Fruit fly (Drosophila melanogaster): ENCODE results near the gene primo-1.
A peak's percentile ranks its signal among the peaks of the same experiment; 100 is the strongest.

Gene primo-1

DNA sequence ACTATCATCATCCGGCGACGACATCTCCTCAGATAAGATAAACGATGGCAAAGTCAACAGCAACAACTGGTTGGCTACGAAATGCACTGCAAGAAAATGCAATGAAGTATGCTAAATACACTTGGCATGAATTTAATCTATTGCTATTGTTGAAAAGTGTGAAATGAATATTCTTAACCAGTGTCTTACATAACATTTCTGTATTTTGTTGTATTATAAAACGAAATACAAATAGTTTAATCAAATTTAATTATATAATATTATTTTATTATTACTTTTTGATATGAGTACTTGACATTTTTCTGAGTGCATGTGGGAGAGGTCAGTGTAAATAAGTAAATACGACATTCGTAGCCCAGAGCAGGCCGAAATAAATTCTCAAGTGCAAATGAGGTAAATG, 1.9 kb upstream of the primo-1 start (continued):
- TF ChIP-seq CG1602 (GFP tag; optimal IDR thresholded peaks at IDR 0.05): peak; percentile 27
- TF ChIP-seq Ptx1 (GFP tag; IDR thresholded peaks at IDR 0.05): peak; percentile 57
- no peak for TF ChIP-seq al (GFP tag; IDR thresholded peaks at IDR 0.05)
- peak; percentile 45 for TF ChIP-seq Med (GFP tag)
- TF ChIP-seq lilli (GFP tag; optimal IDR thresholded peaks at IDR 0.05): no peak
- no peak for TF ChIP-seq CG14965 (GFP tag; optimal IDR thresholded peaks at IDR 0.05; ENCODE audit: borderline replicate concordance)
- peak; percentile 49 for TF ChIP-seq Ssrp (tag; optimal IDR thresholded peaks at IDR 0.05)
- peak; percentile 48 for TF ChIP-seq CG10267 (tag; optimal IDR thresholded peaks at IDR 0.05)
- no peak for TF ChIP-seq sna (GFP tag; IDR thresholded peaks at IDR 0.05; ENCODE audit: partially characterized antibody)
- no peak for TF ChIP-seq h (optimal IDR thresholded peaks at IDR 0.05)
- no peak for TF ChIP-seq CG11247 (GFP tag; IDR thresholded peaks at IDR 0.05)
- TF ChIP-seq CG8924 (tag; optimal IDR thresholded peaks at IDR 0.05): peak; percentile 42
- no peak for TF ChIP-seq CG6175 (GFP tag; IDR thresholded peaks at IDR 0.05)
- TF ChIP-seq mam (GFP tag; optimal IDR thresholded peaks at IDR 0.05): no peak
- TF ChIP-seq Neu2 (GFP tag; optimal IDR thresholded peaks at IDR 0.05; ENCODE audit: borderline replicate concordance): no peak
- TF ChIP-seq CG13287 (GFP tag; IDR thresholded peaks at IDR 0.05; ENCODE audit: partially characterized antibody): no peak
- TF ChIP-seq CG4360 (GFP tag; IDR thresholded peaks at IDR 0.05): no peak
- TF ChIP-seq bowl (GFP tag; IDR thresholded peaks at IDR 0.05): no peak
- TF ChIP-seq CG17361 (GFP tag; IDR thresholded peaks at IDR 0.05): peak; percentile 50; the same call in 2 of the 3 replicates
- no peak for TF ChIP-seq Taf1 (GFP tag; IDR thresholded peaks at IDR 0.05)
- peak; percentile 30 for TF ChIP-seq Fer1 (GFP tag; optimal IDR thresholded peaks at IDR 0.05)
- TF ChIP-seq CG12155 (GFP tag; optimal IDR thresholded peaks at IDR 0.05): no peak
- TF ChIP-seq CG32772 (GFP tag; IDR thresholded peaks at IDR 0.05): no peak
- no peak for TF ChIP-seq MESR4 (GFP tag; optimal IDR thresholded peaks at IDR 0.05)
- TF ChIP-seq inv (GFP tag; IDR thresholded peaks at IDR 0.05; ENCODE audit: partially characterized antibody): no peak
- peak; percentile 48 for TF ChIP-seq ATbp (GFP tag; optimal IDR thresholded peaks at IDR 0.05)
- TF ChIP-seq Nf-YC (tag; optimal IDR thresholded peaks at IDR 0.05): peak; percentile 19
- no peak for TF ChIP-seq Optix (GFP tag; IDR thresholded peaks at IDR 0.05)
- TF ChIP-seq en (GFP tag; optimal IDR thresholded peaks at IDR 0.05): no peak
- peak; percentile 56 for TF ChIP-seq CG15601 (tag; optimal IDR thresholded peaks at IDR 0.05)
- TF ChIP-seq Aef1 (GFP tag; IDR thresholded peaks at IDR 0.05): no peak
- TF ChIP-seq Bgb (GFP tag; IDR thresholded peaks at IDR 0.05; ENCODE audit: partially characterized antibody): no peak
- no peak for TF ChIP-seq sd (tag; optimal IDR thresholded peaks at IDR 0.05)
- peak; percentile 43 for TF ChIP-seq Fer3 (tag; optimal IDR thresholded peaks at IDR 0.05)
- no peak for TF ChIP-seq yki (optimal IDR thresholded peaks at IDR 0.05)
- peak; percentile 67 for TF ChIP-seq CG18262 (tag; optimal IDR thresholded peaks at IDR 0.05)
- TF ChIP-seq da (GFP tag; optimal IDR thresholded peaks at IDR 0.05): no peak
- 0 out of 2 replicates have a peak, but pooled peaks have one; percentile 14 for TF ChIP-seq CG17328 (GFP tag; IDR thresholded peaks at IDR 0.05)
- TF ChIP-seq PHDP (tag; optimal IDR thresholded peaks at IDR 0.05): peak; percentile 45
- no peak for TF ChIP-seq vfl (GFP tag; optimal IDR thresholded peaks at IDR 0.05)
- peak; percentile 6; the same call in 1 of the 2 replicates for TF ChIP-seq CG9215 (GFP tag; IDR thresholded peaks at IDR 0.05)
- peak; percentile 8 for TF ChIP-seq CG12659 (GFP tag; optimal IDR thresholded peaks at IDR 0.05)
- no peak for TF ChIP-seq Hey (tag; optimal IDR thresholded peaks at IDR 0.05)
- no peak for TF ChIP-seq pzg (GFP tag; optimal IDR thresholded peaks at IDR 0.05)
- no peak for TF ChIP-seq zfh1 (GFP tag; IDR thresholded peaks at IDR 0.05)
- TF ChIP-seq cad (GFP tag; optimal IDR thresholded peaks at IDR 0.05): no peak
- TF ChIP-seq CG13296 (GFP tag; optimal IDR thresholded peaks at IDR 0.05): peak; percentile 7
- peak; percentile 58 for TF ChIP-seq gsb-n (tag; optimal IDR thresholded peaks at IDR 0.05)
- TF ChIP-seq Spps (tag; optimal IDR thresholded peaks at IDR 0.05): peak; percentile 23
- TF ChIP-seq BtbVII (GFP tag; optimal IDR thresholded peaks at IDR 0.05): peak; percentile 21
- no peak for TF ChIP-seq C15 (GFP tag; IDR thresholded peaks at IDR 0.05)
- TF ChIP-seq chinmo (GFP tag; IDR thresholded peaks at IDR 0.05; ENCODE audit: partially characterized antibody): no peak
